Worm (Caenorhabditis elegans): ENCODE data around the gene H28G03.3.
A peak's percentile ranks its signal among the peaks of the same experiment; 100 is the strongest.

H28G03.3 gene

ce11 chrX:5226265-5226664, at the start of gene H28G03.3:
Gene H28G03.3, minus strand, starts transcription at chrX:5226365.
- no peak for TF ChIP-seq nhr-77 (tag; optimal IDR thresholded peaks at IDR 0.05)
- TF ChIP-seq aly-2 (tag; optimal IDR thresholded peaks at IDR 0.05) = no peak
- no peak for TF ChIP-seq sma-9 (GFP tag; optimal IDR thresholded peaks at IDR 0.05)
- TF ChIP-seq sma-9 (tag; optimal IDR thresholded peaks at IDR 0.05) = no peak
- no peak for TF ChIP-seq alr-1 (tag; optimal IDR thresholded peaks at IDR 0.05)
- no peak for TF ChIP-seq sma-3 (GFP tag; optimal IDR thresholded peaks at IDR 0.05)
- no peak for TF ChIP-seq R02D3.7 (tag; optimal IDR thresholded peaks at IDR 0.05)
- TF ChIP-seq lsy-2 (tag; optimal IDR thresholded peaks at IDR 0.05) = no peak
- no peak for TF ChIP-seq unc-39 (tag; optimal IDR thresholded peaks at IDR 0.05)
- no peak for TF ChIP-seq nhr-129 (tag; optimal IDR thresholded peaks at IDR 0.05)
- TF ChIP-seq crh-2 (tag; optimal IDR thresholded peaks at IDR 0.05) = no peak
- TF ChIP-seq nhr-10 (tag; optimal IDR thresholded peaks at IDR 0.05) = no peak
- TF ChIP-seq lin-13 (GFP tag; optimal IDR thresholded peaks at IDR 0.05) = no peak
- TF ChIP-seq ztf-4 (tag; optimal IDR thresholded peaks at IDR 0.05) = no peak
- no peak for TF ChIP-seq nhr-21 (tag; optimal IDR thresholded peaks at IDR 0.05)
- no peak for TF ChIP-seq ama-1 (optimal IDR thresholded peaks at IDR 0.05)
- no peak for TF ChIP-seq zag-1 (tag; optimal IDR thresholded peaks at IDR 0.05)
- no peak for TF ChIP-seq F13H6.1 (tag; optimal IDR thresholded peaks at IDR 0.05)
- TF ChIP-seq ceh-82 (tag; optimal IDR thresholded peaks at IDR 0.05) = no peak

ce11 chrX:5275209-5275608, 49.0 kb upstream of the H28G03.3 start, which contains the start of gene hst-6:
Gene hst-6, plus strand, starts transcription at chrX:5275561.
- TF ChIP-seq C34F6.9 (tag; optimal IDR thresholded peaks at IDR 0.05) = peak; percentile 80
- no peak for TF ChIP-seq elt-3 (tag; optimal IDR thresholded peaks at IDR 0.05)
- peak; percentile 67 for TF ChIP-seq nhr-25 (tag; optimal IDR thresholded peaks at IDR 0.05)
- TF ChIP-seq mab-5 (tag; optimal IDR thresholded peaks at IDR 0.05) = peak; percentile 25
- TF ChIP-seq sem-4 (tag; optimal IDR thresholded peaks at IDR 0.05) = peak; percentile 29
- peak; percentile 60 for TF ChIP-seq nhr-129 (tag; optimal IDR thresholded peaks at IDR 0.05)
- TF ChIP-seq mdl-1 (tag; optimal IDR thresholded peaks at IDR 0.05) = peak in 1 of 2 experiments; percentile 0
- no peak for TF ChIP-seq R02D3.7 (tag; optimal IDR thresholded peaks at IDR 0.05)
- peak; percentile 81 for TF ChIP-seq F13H6.1 (tag; optimal IDR thresholded peaks at IDR 0.05)
- TF ChIP-seq sma-9 (GFP tag; optimal IDR thresholded peaks at IDR 0.05) = peak; percentile 76
- no peak for TF ChIP-seq sma-9 (tag; optimal IDR thresholded peaks at IDR 0.05)
- peak in 1 of 2 experiments; percentile 23 for TF ChIP-seq lsy-2 (tag; optimal IDR thresholded peaks at IDR 0.05)
- peak; percentile 8 for TF ChIP-seq ceh-16 (tag; optimal IDR thresholded peaks at IDR 0.05)
- peak; percentile 78 for TF ChIP-seq unc-55 (GFP tag; optimal IDR thresholded peaks at IDR 0.05)
- TF ChIP-seq blmp-1 (tag; optimal IDR thresholded peaks at IDR 0.05; ENCODE audit: insufficient read depth) = peak; percentile 44
- TF ChIP-seq ztf-4 (tag; optimal IDR thresholded peaks at IDR 0.05) = no peak
- TF ChIP-seq gmeb-1 (tag; optimal IDR thresholded peaks at IDR 0.05) = peak; percentile 12
- TF ChIP-seq nhr-237 (tag; optimal IDR thresholded peaks at IDR 0.05) = no peak
- TF ChIP-seq sma-3 (GFP tag; optimal IDR thresholded peaks at IDR 0.05) = peak; percentile 47
- TF ChIP-seq crh-2 (tag; optimal IDR thresholded peaks at IDR 0.05) = peak; percentile 71
- peak; percentile 41 for TF ChIP-seq fos-1 (tag; optimal IDR thresholded peaks at IDR 0.05)
- no peak for TF ChIP-seq lin-39 (tag; optimal IDR thresholded peaks at IDR 0.05)
- peak; percentile 51 for TF ChIP-seq lin-11 (tag; optimal IDR thresholded peaks at IDR 0.05)
- no peak for TF ChIP-seq skn-1 (tag; optimal IDR thresholded peaks at IDR 0.05)

ce11 chrX:5269359-5269758, 43.2 kb upstream of the H28G03.3 start:
- TF ChIP-seq aly-2 (tag; optimal IDR thresholded peaks at IDR 0.05) (no peak), nhr-77 (tag; optimal IDR thresholded peaks at IDR 0.05) (no peak), nhr-6 (tag; optimal IDR thresholded peaks at IDR 0.05) (no peak), skn-1 (tag; optimal IDR thresholded peaks at IDR 0.05) (no peak)

- TF ChIP-seq fos-1 (tag; optimal IDR thresholded peaks at IDR 0.05) (peak; percentile 18), nhr-23 (tag; optimal IDR thresholded peaks at IDR 0.05) (no peak)
Measured at ce11 chrX:5268062-5268461, 41.9 kb upstream of the H28G03.3 start.

ce11 chrX:5265356-5265755, 39.2 kb upstream of the H28G03.3 start:
- no peak for TF ChIP-seq ztf-11 (tag; optimal IDR thresholded peaks at IDR 0.05)
- no peak for TF ChIP-seq C34F6.9 (tag; optimal IDR thresholded peaks at IDR 0.05)
- TF ChIP-seq nhr-10 (tag; optimal IDR thresholded peaks at IDR 0.05) = no peak
- TF ChIP-seq sem-4 (tag; optimal IDR thresholded peaks at IDR 0.05) = no peak
- TF ChIP-seq snpc-4 (tag; optimal IDR thresholded peaks at IDR 0.05) = no peak
- no peak for TF ChIP-seq nhr-6 (tag; optimal IDR thresholded peaks at IDR 0.05)
- TF ChIP-seq lin-13 (GFP tag; optimal IDR thresholded peaks at IDR 0.05) = no peak
- no peak for TF ChIP-seq unc-55 (GFP tag; optimal IDR thresholded peaks at IDR 0.05)
- no peak for TF ChIP-seq gmeb-1 (tag; optimal IDR thresholded peaks at IDR 0.05)
- TF ChIP-seq nhr-23 (tag; optimal IDR thresholded peaks at IDR 0.05) = no peak
- TF ChIP-seq nhr-11 (tag; optimal IDR thresholded peaks at IDR 0.05) = no peak
